Fruit fly (Drosophila melanogaster): ENCODE measurements around the gene CG11504.

CG11504 gene

dm6 chr3R:29978595-29978994 lies 19.1 kb upstream of the CG11504 start (continued):
- TF ChIP-seq CG31365 (tag; optimal IDR thresholded peaks at IDR 0.05) (no peak), Side (GFP tag; optimal IDR thresholded peaks at IDR 0.05) (no peak), CG10543 (GFP tag; optimal IDR thresholded peaks at IDR 0.05) (no peak), bcd (GFP tag; optimal IDR thresholded peaks at IDR 0.05) (peak; percentile 29), CG18764 (GFP tag; optimal IDR thresholded peaks at IDR 0.05) (no peak), Hmx (GFP tag; optimal IDR thresholded peaks at IDR 0.05) (no peak), CG12391 (tag; optimal IDR thresholded peaks at IDR 0.05) (peak; percentile 17), peb (GFP tag; IDR thresholded peaks at IDR 0.05) (no peak), lbe (GFP tag; optimal IDR thresholded peaks at IDR 0.05) (no peak), CG6689 (GFP tag; IDR thresholded peaks at IDR 0.05) (0 out of 2 replicates have a peak, but pooled peaks have one; percentile 13), twi (tag; optimal IDR thresholded peaks at IDR 0.05) (no peak), CG17359 (tag; optimal IDR thresholded peaks at IDR 0.05) (peak; percentile 59), CG17361 (GFP tag; IDR thresholded peaks at IDR 0.05) (no peak), sr (GFP tag; IDR thresholded peaks at IDR 0.05) (no peak), grn (GFP tag; optimal IDR thresholded peaks at IDR 0.05) (no peak), dpn (GFP tag; optimal IDR thresholded peaks at IDR 0.05) (peak in 1 of 2 experiments; percentile 22), Xbp1 (GFP tag; optimal IDR thresholded peaks at IDR 0.05) (peak; percentile 6), crol (GFP tag; IDR thresholded peaks at IDR 0.05) (no peak), CG15696 (tag; optimal IDR thresholded peaks at IDR 0.05) (no peak), CG11456 (GFP tag; IDR thresholded peaks at IDR 0.05) (0 out of 3 replicates have a peak, but pooled peaks have one; percentile 48), CG10366 (GFP tag; IDR thresholded peaks at IDR 0.05) (peak; percentile 27; the same call in 1 of the 2 replicates), cg (GFP tag; optimal IDR thresholded peaks at IDR 0.05) (no peak), CG15514 (GFP tag; optimal IDR thresholded peaks at IDR 0.05) (peak; percentile 34), C15 (GFP tag; IDR thresholded peaks at IDR 0.05) (no peak), CG32772 (GFP tag; IDR thresholded peaks at IDR 0.05) (no peak), Fer3 (tag; optimal IDR thresholded peaks at IDR 0.05) (peak; percentile 42), pum (GFP tag; optimal IDR thresholded peaks at IDR 0.05) (no peak), Bteb2 (GFP tag; optimal IDR thresholded peaks at IDR 0.05) (no peak), B-H2 (GFP tag; optimal IDR thresholded peaks at IDR 0.05) (no peak), CG6765 (GFP tag; optimal IDR thresholded peaks at IDR 0.05) (no peak), CG1792 (GFP tag; optimal IDR thresholded peaks at IDR 0.05) (no peak), kay (GFP tag; optimal IDR thresholded peaks at IDR 0.05) (no peak), CG10959 (GFP tag; IDR thresholded peaks at IDR 0.05) (no peak), unpg (GFP tag; optimal IDR thresholded peaks at IDR 0.05) (peak; percentile 13), sug (tag; optimal IDR thresholded peaks at IDR 0.05) (no peak), ind (GFP tag; optimal IDR thresholded peaks at IDR 0.05) (peak; percentile 22), dimm (GFP tag; IDR thresholded peaks at IDR 0.05) (no peak), CG12744 (GFP tag; optimal IDR thresholded peaks at IDR 0.05) (no peak), vnd (GFP tag; IDR thresholded peaks at IDR 0.05; ENCODE audit: partially characterized antibody) (no peak), ssp (GFP tag; IDR thresholded peaks at IDR 0.05) (no peak), CG7987 (GFP tag; optimal IDR thresholded peaks at IDR 0.05) (no peak), BtbVII (GFP tag; optimal IDR thresholded peaks at IDR 0.05) (peak; percentile 11), vfl (GFP tag; optimal IDR thresholded peaks at IDR 0.05) (no peak), sd (tag; optimal IDR thresholded peaks at IDR 0.05) (no peak), HHEX (GFP tag; optimal IDR thresholded peaks at IDR 0.05) (peak; percentile 41), Trl (optimal IDR thresholded peaks at IDR 0.05) (no peak), Trl (GFP tag; optimal IDR thresholded peaks at IDR 0.05) (no peak), CG9817 (tag; optimal IDR thresholded peaks at IDR 0.05) (peak; percentile 18), sna (GFP tag; IDR thresholded peaks at IDR 0.05; ENCODE audit: partially characterized antibody) (no peak), stc (GFP tag; IDR thresholded peaks at IDR 0.05) (no peak), Sox102F (GFP tag; optimal IDR thresholded peaks at IDR 0.05) (peak; percentile 47), slou (GFP tag; optimal IDR thresholded peaks at IDR 0.05) (no peak)
